Worm (Caenorhabditis elegans) whole organism, L1 larva: ENCODE data around the gene spig-8.

Experiments used
- Y116A8C.19 ChIP-seq: sonication (generic microtip); optimal IDR thresholded peaks from 2 replicates; lab custom pipeline; 2016; ENCODE audit warnings: missing compliant biosample characterization, missing genetic modification characterization, borderline replicate concordance
- ceh-88 ChIP-seq: fragments of 200-800 bp; sonication (Bioruptor generic); IDR thresholded peaks from 2 replicates; pipeline ENCODE4 v1.3.6; 2022; ENCODE audit warnings: missing genetic modification characterization, missing compliant biosample characterization
- isw-1 ChIP-seq: fragments of 200-800 bp; sonication (Bioruptor generic); IDR thresholded peaks from 2 replicates; pipeline ENCODE4 v1.3.6; 2022; ENCODE audit warnings: missing genetic modification characterization, missing compliant biosample characterization
- nhr-77 ChIP-seq: fragments of 150-350 bp; optimal IDR thresholded peaks from 2 replicates; lab custom pipeline; 2014; ENCODE audit warnings: missing biosample characterization, missing genetic modification characterization
- zag-1 ChIP-seq: fragments of 150-350 bp; optimal IDR thresholded peaks from 2 replicates; lab custom pipeline; 2014; ENCODE audit warnings: missing biosample characterization, missing genetic modification characterization

- no peak for TF ChIP-seq Y116A8C.19 (tag; lab: Kevin White, UChicago)
- no peak for TF ChIP-seq isw-1 (GFP tag; lab: Robert Waterston, UW)
- TF ChIP-seq zag-1 (tag; lab: Kevin White, UChicago) = no peak
- no peak for TF ChIP-seq ceh-88 (GFP tag; lab: Robert Waterston, UW)
- TF ChIP-seq nhr-77 (tag; lab: Kevin White, UChicago) = no peak
Observed at ce11 chrV:7095254-7095990, 40.7 kb downstream of the spig-8 start.
